Worm (Caenorhabditis elegans): ENCODE data around the gene srj-50.

DNA sequence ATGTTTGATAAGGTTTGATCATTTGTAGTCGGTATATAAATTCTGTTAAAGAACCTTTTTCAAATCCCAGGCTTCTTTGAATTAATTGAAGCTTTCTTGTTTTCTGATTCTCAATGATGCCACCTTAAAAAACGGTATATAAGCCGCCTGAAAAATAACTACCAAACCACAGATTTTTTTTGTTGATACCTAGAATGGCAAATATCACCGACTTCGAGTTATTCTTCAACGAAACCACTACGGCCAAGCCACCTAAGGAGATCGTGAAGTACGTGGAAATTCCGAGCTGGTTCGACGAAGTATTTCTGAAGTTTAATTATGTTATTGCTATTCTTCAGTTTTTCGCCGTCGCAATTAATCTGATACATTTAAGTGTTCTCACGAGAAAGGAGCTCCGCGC is 1.9 kb upstream of the srj-50 start, which contains the start of gene srw-2:
- TF ChIP-seq unc-39 (tag; optimal IDR thresholded peaks at IDR 0.05): no peak
- TF ChIP-seq lsy-2 (tag; optimal IDR thresholded peaks at IDR 0.05): no peak
- TF ChIP-seq mab-5 (tag; optimal IDR thresholded peaks at IDR 0.05): no peak
- TF ChIP-seq sem-2 (GFP tag; optimal IDR thresholded peaks at IDR 0.05): no peak
- no peak for TF ChIP-seq nhr-28 (tag; optimal IDR thresholded peaks at IDR 0.05)
- TF ChIP-seq ces-1 (GFP tag; optimal IDR thresholded peaks at IDR 0.05): no peak

All from whole organism, mixed stage, embryonic.